Fruit fly (Drosophila melanogaster): ENCODE data around the gene emb.

Gene emb

dm6 chr2L:8370364-8371326, 32.7 kb upstream of the emb start, which contains the start of gene CG17292 (continued):
- peak; percentile 67 for TF ChIP-seq pzg (GFP tag; optimal IDR thresholded peaks at IDR 0.05)
- no peak; the same call in 2 of the 3 replicates for TF ChIP-seq B-H1 (GFP tag; IDR thresholded peaks at IDR 0.05)
- TF ChIP-seq Dip3 (GFP tag; optimal IDR thresholded peaks at IDR 0.05) = peak; percentile 32
- peak; percentile 60 for TF ChIP-seq row (GFP tag; IDR thresholded peaks at IDR 0.05)
- no peak for TF ChIP-seq Tbp (GFP tag; optimal IDR thresholded peaks at IDR 0.05)
- peak; percentile 22 for TF ChIP-seq D19A (tag; optimal IDR thresholded peaks at IDR 0.05)
- peak; percentile 45 for TF ChIP-seq CG1792 (GFP tag; optimal IDR thresholded peaks at IDR 0.05)
- no peak for TF ChIP-seq esg (GFP tag; conservative IDR thresholded peaks at IDR 0.05)
- TF ChIP-seq YL-1 (GFP tag; optimal IDR thresholded peaks at IDR 0.05) = peak; percentile 43
- no peak for TF ChIP-seq disco-r (GFP tag; optimal IDR thresholded peaks at IDR 0.05)
- peak; percentile 24; the same call in 1 of the 2 replicates for TF ChIP-seq Oaz (GFP tag; IDR thresholded peaks at IDR 0.05)
- peak; percentile 35; the same call in 1 of the 3 replicates for TF ChIP-seq H15 (GFP tag; IDR thresholded peaks at IDR 0.05)
- peak; percentile 66 for TF ChIP-seq Adf1 (GFP tag; IDR thresholded peaks at IDR 0.05)
- TF ChIP-seq CG7928 (GFP tag; optimal IDR thresholded peaks at IDR 0.05) = peak; percentile 28
- peak; percentile 61 for TF ChIP-seq bcd (GFP tag; optimal IDR thresholded peaks at IDR 0.05)
- peak; percentile 12 for TF ChIP-seq CG15011 (GFP tag; optimal IDR thresholded peaks at IDR 0.05)
- TF ChIP-seq trem (tag; optimal IDR thresholded peaks at IDR 0.05) = no peak
- TF ChIP-seq slbo (GFP tag; IDR thresholded peaks at IDR 0.05) = peak; percentile 69
- TF ChIP-seq CG1603 (tag; optimal IDR thresholded peaks at IDR 0.05) = peak; percentile 61
- peak; percentile 3 for TF ChIP-seq mam (GFP tag; optimal IDR thresholded peaks at IDR 0.05)
- peak; percentile 70 for TF ChIP-seq oc (tag; optimal IDR thresholded peaks at IDR 0.05)
- no peak for TF ChIP-seq CG14050 (GFP tag; IDR thresholded peaks at IDR 0.05)
- peak; percentile 43 for TF ChIP-seq CG2875 (GFP tag; optimal IDR thresholded peaks at IDR 0.05)
- peak; percentile 16 for TF ChIP-seq CG11723 (GFP tag; optimal IDR thresholded peaks at IDR 0.05)
- no peak for TF ChIP-seq CG4820 (GFP tag; optimal IDR thresholded peaks at IDR 0.05)
- no peak for TF ChIP-seq CG5245 (GFP tag; optimal IDR thresholded peaks at IDR 0.05)
- no peak for TF ChIP-seq slp2 (GFP tag; optimal IDR thresholded peaks at IDR 0.05)
- no peak for TF ChIP-seq Hr39 (optimal IDR thresholded peaks at IDR 0.05)
- peak; percentile 37; the same call in 1 of the 2 replicates for TF ChIP-seq H2.0 (GFP tag; IDR thresholded peaks at IDR 0.05)
- TF ChIP-seq Meics (GFP tag; optimal IDR thresholded peaks at IDR 0.05) = peak; percentile 67
- peak; percentile 24 for TF ChIP-seq CG31365 (tag; optimal IDR thresholded peaks at IDR 0.05)
- peak; percentile 61 for TF ChIP-seq CG18619 (GFP tag; optimal IDR thresholded peaks at IDR 0.05)
- TF ChIP-seq Xrp1 (GFP tag; IDR thresholded peaks at IDR 0.05) = peak; percentile 63
- peak; percentile 58 for TF ChIP-seq CG2116 (GFP tag; optimal IDR thresholded peaks at IDR 0.05)
- TF ChIP-seq dati (GFP tag; IDR thresholded peaks at IDR 0.05) = 0 out of 2 replicates have a peak, but pooled peaks have one; percentile 9
- TF ChIP-seq CG33557 (GFP tag; optimal IDR thresholded peaks at IDR 0.05) = peak; percentile 24
- no peak for TF ChIP-seq Atf3 (GFP tag; optimal IDR thresholded peaks at IDR 0.05)
- TF ChIP-seq ci (GFP tag; IDR thresholded peaks at IDR 0.05) = peak; percentile 84
- no peak for TF ChIP-seq CG10959 (GFP tag; IDR thresholded peaks at IDR 0.05)
- TF ChIP-seq Mad (GFP tag; optimal IDR thresholded peaks at IDR 0.05) = peak; percentile 42
- TF ChIP-seq CG12104 (GFP tag; optimal IDR thresholded peaks at IDR 0.05) = no peak
- TF ChIP-seq CG16779 (GFP tag; IDR thresholded peaks at IDR 0.05) = peak; percentile 84
- TF ChIP-seq shn (GFP tag; optimal IDR thresholded peaks at IDR 0.05) = peak; percentile 46
- no peak for TF ChIP-seq crc (GFP tag; optimal IDR thresholded peaks at IDR 0.05)
- TF ChIP-seq twi (tag; optimal IDR thresholded peaks at IDR 0.05) = no peak
- TF ChIP-seq CG17568 (GFP tag; optimal IDR thresholded peaks at IDR 0.05) = no peak
- no peak for TF ChIP-seq CG15479 (GFP tag; optimal IDR thresholded peaks at IDR 0.05)
- TF ChIP-seq Dref (GFP tag; IDR thresholded peaks at IDR 0.05) = peak; percentile 88
- peak; percentile 66 for TF ChIP-seq gsb-n (tag; optimal IDR thresholded peaks at IDR 0.05)
- no peak for TF ChIP-seq da (GFP tag; optimal IDR thresholded peaks at IDR 0.05)
